Worm (Caenorhabditis elegans) whole organism, young adult: ENCODE measurements around the gene F47B8.4.
A peak's percentile ranks its signal among the peaks of the same experiment; 100 is the strongest.

Experiments used
- B0019.2 ChIP-seq: fragments of 200-800 bp; sonication (Bioruptor generic); conservative IDR thresholded peaks from 2 replicates; pipeline ENCODE4 v1.3.6; 2022; ENCODE audit warnings: missing genetic modification reagents, missing genetic modification characterization, missing compliant biosample characterization
- B0261.1 ChIP-seq: sonication (generic microtip); optimal IDR thresholded peaks from 2 replicates; lab custom pipeline; 2016; ENCODE audit warnings: mild to moderate bottlenecking, missing genetic modification characterization, moderate library complexity, missing compliant biosample characterization
- C06A6.2 ChIP-seq: fragments of 200-800 bp; sonication (Bioruptor generic); conservative IDR thresholded peaks from 2 replicates; pipeline ENCODE4 v1.3.6; 2022; ENCODE audit warnings: missing genetic modification characterization, missing compliant biosample characterization
- C17E4.6 ChIP-seq: fragments of 200-800 bp; sonication (Bioruptor generic); IDR thresholded peaks from 2 replicates; pipeline ENCODE4 v1.3.6; 2022; ENCODE audit warnings: missing genetic modification reagents, missing genetic modification characterization, missing compliant biosample characterization
- F23B12.7 ChIP-seq: sonication (generic microtip); optimal IDR thresholded peaks from 2 replicates; lab custom pipeline; 2017; ENCODE audit warnings: missing genetic modification characterization, mild to moderate bottlenecking, missing compliant biosample characterization, antibody characterized with exemption, moderate library complexity; ENCODE audit not compliant: insufficient read depth
- F39B2.1 ChIP-seq: fragments of 200-800 bp; sonication (Bioruptor generic); IDR thresholded peaks from 2 replicates; pipeline ENCODE4 v1.3.6; 2022; ENCODE audit warnings: missing genetic modification reagents, missing genetic modification characterization, missing compliant biosample characterization
- F55B11.4 ChIP-seq: sonication (generic microtip); optimal IDR thresholded peaks from 2 replicates; lab custom pipeline; 2016; ENCODE audit warnings: missing compliant biosample characterization, missing genetic modification characterization, borderline replicate concordance; ENCODE audit not compliant: insufficient read depth
- F57C9.4 ChIP-seq: sonication (generic microtip); optimal IDR thresholded peaks from 2 replicates; lab custom pipeline; 2017; ENCODE audit warnings: mild to moderate bottlenecking, missing genetic modification characterization, missing compliant biosample characterization
- T26A5.8 ChIP-seq: sonication (generic microtip); optimal IDR thresholded peaks from 2 replicates; lab custom pipeline; 2016; ENCODE audit warnings: missing genetic modification characterization, missing compliant biosample characterization
- Y53F4B.3 ChIP-seq: fragments of 200-800 bp; sonication (Bioruptor generic); IDR thresholded peaks from 2 replicates; pipeline ENCODE4 v1.3.6; 2022; ENCODE audit warnings: missing genetic modification reagents, missing genetic modification characterization, missing compliant biosample characterization
- Y56A3A.18 ChIP-seq: fragments of 200-800 bp; sonication (Bioruptor generic); IDR thresholded peaks from 2 replicates; pipeline ENCODE4 v1.3.6; 2022; ENCODE audit warnings: missing genetic modification reagents, missing genetic modification characterization, missing compliant biosample characterization
- aptf-3 ChIP-seq: fragments of 200-800 bp; sonication (Bioruptor generic); IDR thresholded peaks from 2 replicates; pipeline ENCODE4 v1.3.6; 2022; ENCODE audit warnings: missing genetic modification characterization, missing compliant biosample characterization
- atf-7 ChIP-seq: sonication (generic microtip); optimal IDR thresholded peaks from 2 replicates; lab custom pipeline; 2017; ENCODE audit warnings: mild to moderate bottlenecking, missing genetic modification characterization, missing compliant biosample characterization
- athp-1 ChIP-seq: sonication (generic microtip); optimal IDR thresholded peaks from 2 replicates; lab custom pipeline; 2017; ENCODE audit warnings: mild to moderate bottlenecking, missing genetic modification characterization, missing compliant biosample characterization
- attf-3 ChIP-seq: fragments of 200-800 bp; sonication (Bioruptor generic); conservative IDR thresholded peaks from 2 replicates; pipeline ENCODE4 v1.3.6; 2022; ENCODE audit warnings: missing genetic modification reagents, missing genetic modification characterization, missing compliant biosample characterization
- attf-5 ChIP-seq: fragments of 200-800 bp; sonication (Bioruptor generic); optimal IDR thresholded peaks from 2 replicates; lab custom pipeline; 2018; ENCODE audit warnings: mild to moderate bottlenecking, missing genetic modification characterization, missing compliant biosample characterization
- attf-6 ChIP-seq: fragments of 200-800 bp; sonication (Bioruptor generic); IDR thresholded peaks from 2 replicates; pipeline ENCODE4 v1.3.6; 2022; ENCODE audit warnings: missing genetic modification reagents, missing genetic modification characterization, missing compliant biosample characterization
- bed-2 ChIP-seq: fragments of 200-800 bp; sonication (Bioruptor generic); IDR thresholded peaks from 2 replicates; pipeline ENCODE4 v1.3.6; 2022; ENCODE audit warnings: missing genetic modification reagents, missing genetic modification characterization, missing compliant biosample characterization
- ceh-79 ChIP-seq: sonication (generic microtip); optimal IDR thresholded peaks from 2 replicates; lab custom pipeline; 2017; ENCODE audit warnings: mild to moderate bottlenecking, missing genetic modification characterization, missing compliant biosample characterization
- chd-7 ChIP-seq: sonication (generic microtip); optimal IDR thresholded peaks from 2 replicates; lab custom pipeline; 2016; ENCODE audit warnings: mild to moderate bottlenecking, missing genetic modification characterization, moderate library complexity, missing compliant biosample characterization
- dpff-1 ChIP-seq: sonication (generic microtip); optimal IDR thresholded peaks from 2 replicates; lab custom pipeline; 2017; ENCODE audit warnings: mild to moderate bottlenecking, missing genetic modification characterization, missing compliant biosample characterization
- dpl-1 ChIP-seq: fragments of 150-350 bp; optimal IDR thresholded peaks from 2 replicates; lab custom pipeline; 2014; ENCODE audit warnings: missing biosample characterization, missing genetic modification reagents, missing genetic modification characterization
- efl-1 ChIP-seq: fragments of 150-350 bp; optimal IDR thresholded peaks from 2 replicates; lab custom pipeline; 2014; ENCODE audit warnings: missing biosample characterization, missing genetic modification reagents, missing genetic modification characterization
- ekl-4 ChIP-seq: fragments of 200-800 bp; sonication (Bioruptor generic); IDR thresholded peaks from 2 replicates; pipeline ENCODE4 v1.3.6; 2022; ENCODE audit warnings: missing genetic modification reagents, missing genetic modification characterization, missing compliant biosample characterization
- him-1 ChIP-seq: sonication (generic microtip); optimal IDR thresholded peaks from 2 replicates; lab custom pipeline; 2016; ENCODE audit warnings: missing genotype, missing genetic modification reagents, missing genetic modification characterization, missing compliant biosample characterization
- hlh-26 ChIP-seq: fragments of 200-800 bp; sonication (Bioruptor generic); conservative IDR thresholded peaks from 2 replicates; pipeline ENCODE4 v1.3.6; 2022; ENCODE audit warnings: missing genetic modification reagents, missing genetic modification characterization, missing compliant biosample characterization
- hrde-1 ChIP-seq: sonication (generic microtip); optimal IDR thresholded peaks from 2 replicates; lab custom pipeline; 2016; ENCODE audit warnings: missing genetic modification characterization, mild to moderate bottlenecking, missing compliant biosample characterization, moderate library complexity, missing genotype, missing genetic modification reagents, borderline replicate concordance
- let-526 ChIP-seq: fragments of 200-800 bp; sonication (Bioruptor generic); IDR thresholded peaks from 2 replicates; pipeline ENCODE4 v1.3.6; 2022; ENCODE audit warnings: missing genetic modification reagents, missing genetic modification characterization, missing compliant biosample characterization
- lin-26 ChIP-seq: fragments of 200-800 bp; sonication (Bioruptor generic); IDR thresholded peaks from 2 replicates; pipeline ENCODE4 v1.3.6; 2022; ENCODE audit warnings: missing genetic modification reagents, missing genetic modification characterization, missing compliant biosample characterization
- lin-40 ChIP-seq: sonication (generic microtip); optimal IDR thresholded peaks from 2 replicates; lab custom pipeline; 2016; ENCODE audit warnings: missing genetic modification characterization, mild to moderate bottlenecking, missing compliant biosample characterization, missing genotype, missing genetic modification reagents
- lin-54 ChIP-seq: fragments of 200-800 bp; sonication (Bioruptor generic); optimal IDR thresholded peaks from 2 replicates; lab custom pipeline; 2018; ENCODE audit warnings: mild to moderate bottlenecking, missing genetic modification characterization, missing compliant biosample characterization
- madf-3 ChIP-seq: fragments of 200-800 bp; sonication (Bioruptor generic); IDR thresholded peaks from 2 replicates; pipeline ENCODE4 v1.3.6; 2022; ENCODE audit warnings: missing genetic modification reagents, missing genetic modification characterization, missing compliant biosample characterization
- madf-6 ChIP-seq: fragments of 200-800 bp; sonication (Bioruptor generic); IDR thresholded peaks from 2 replicates; pipeline ENCODE4 v1.3.6; 2022; ENCODE audit warnings: missing genetic modification reagents, missing genetic modification characterization, missing compliant biosample characterization
- madf-8 ChIP-seq: fragments of 200-800 bp; sonication (Bioruptor generic); conservative IDR thresholded peaks from 2 replicates; pipeline ENCODE4 v1.3.6; 2022; ENCODE audit warnings: missing genetic modification reagents, missing genetic modification characterization, missing compliant biosample characterization
- mcd-1 ChIP-seq: fragments of 200-800 bp; sonication (Bioruptor generic); IDR thresholded peaks from 2 replicates; pipeline ENCODE4 v1.3.6; 2022; ENCODE audit warnings: missing genetic modification reagents, missing genetic modification characterization, missing compliant biosample characterization
- mel-28 ChIP-seq: sonication (generic microtip); optimal IDR thresholded peaks from 2 replicates; lab custom pipeline; 2016; ENCODE audit warnings: borderline replicate concordance, mild to moderate bottlenecking, missing genetic modification characterization, missing compliant biosample characterization
- nfya-2 ChIP-seq: fragments of 200-800 bp; sonication (Bioruptor generic); IDR thresholded peaks from 2 replicates; pipeline ENCODE4 v1.3.6; 2022; ENCODE audit warnings: missing genetic modification reagents, missing genetic modification characterization, missing compliant biosample characterization
- nhr-120 ChIP-seq: fragments of 200-800 bp; sonication (Bioruptor generic); IDR thresholded peaks from 2 replicates; pipeline ENCODE4 v1.3.6; 2022; ENCODE audit warnings: missing genetic modification characterization, missing compliant biosample characterization
- nhr-80 ChIP-seq: sonication (generic microtip); optimal IDR thresholded peaks from 2 replicates; lab custom pipeline; 2016; ENCODE audit warnings: missing genetic modification characterization, missing compliant biosample characterization
- nhr-90 ChIP-seq: sonication (generic microtip); optimal IDR thresholded peaks from 2 replicates; lab custom pipeline; 2016; ENCODE audit warnings: missing genotype, mild to moderate bottlenecking, missing genetic modification characterization, missing compliant biosample characterization
- pbrm-1 ChIP-seq: fragments of 200-800 bp; sonication (Bioruptor generic); IDR thresholded peaks from 2 replicates; pipeline ENCODE4 v1.3.6; 2022; ENCODE audit warnings: missing genetic modification reagents, missing genetic modification characterization, missing compliant biosample characterization
- sea-2 ChIP-seq: fragments of 200-800 bp; sonication (Bioruptor generic); IDR thresholded peaks from 2 replicates; pipeline ENCODE4 v1.3.6; 2022; ENCODE audit warnings: missing genetic modification characterization, missing compliant biosample characterization
- tbp1 ChIP-seq: fragments of 200-800 bp; sonication (Bioruptor generic); optimal IDR thresholded peaks from 2 replicates; lab custom pipeline; 2018; ENCODE audit warnings: mild to moderate bottlenecking, missing genetic modification characterization, missing compliant biosample characterization
- unc-62 ChIP-seq: fragments of 150-350 bp; optimal IDR thresholded peaks from 2 replicates; lab custom pipeline; 2014; ENCODE audit warnings: missing biosample characterization, missing genetic modification reagents, missing genetic modification characterization
- ztf-18 ChIP-seq: sonication (generic microtip); optimal IDR thresholded peaks from 2 replicates; lab custom pipeline; 2016; ENCODE audit warnings: missing genotype, mild to moderate bottlenecking, missing genetic modification characterization, missing compliant biosample characterization
- ztf-25 ChIP-seq: fragments of 200-800 bp; sonication (Bioruptor generic); IDR thresholded peaks from 2 replicates; pipeline ENCODE4 v1.3.6; 2022; ENCODE audit warnings: missing genetic modification reagents, missing genetic modification characterization, missing compliant biosample characterization
- ztf-26 ChIP-seq: sonication (generic microtip); optimal IDR thresholded peaks from 2 replicates; lab custom pipeline; 2017; ENCODE audit warnings: missing genetic modification characterization, missing compliant biosample characterization

Gene F47B8.4

DNA sequence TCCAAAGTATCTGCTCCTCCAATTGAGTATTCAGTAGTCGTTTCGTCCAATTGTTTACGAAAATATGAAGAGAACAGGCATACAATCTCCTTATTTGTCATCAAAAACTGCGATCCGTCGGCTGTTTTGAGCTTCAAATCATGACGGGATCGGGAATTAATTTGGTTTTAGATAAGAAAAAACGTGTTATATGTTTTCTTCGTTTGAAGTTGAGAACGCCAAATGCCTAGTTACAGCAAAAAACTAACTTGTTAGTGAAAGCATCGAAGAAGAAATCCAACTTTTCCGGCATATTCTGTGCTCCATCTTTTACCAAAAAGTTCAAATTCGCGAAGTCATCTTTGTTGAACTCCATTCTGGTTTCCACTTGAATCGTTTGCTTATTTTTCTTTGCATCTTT, 35.1 kb downstream of the F47B8.4 start, which contains the start of gene F14D7.1:
Gene F14D7.1, minus strand, starts transcription at position 101 of the 400 bp plus-strand sequence.
- TF ChIP-seq unc-62 (GFP tag; lab: Kevin White, UChicago) (no peak), ceh-79 (tag; lab: Kevin White, UChicago) (no peak), F55B11.4 (tag; lab: Kevin White, UChicago) (no peak), Y56A3A.18 (GFP tag; lab: Robert Waterston, UW) (no peak), nhr-80 (tag; lab: Kevin White, UChicago) (no peak), F39B2.1 (no peak), T26A5.8 (tag; lab: Kevin White, UChicago) (no peak), tbp1 (no peak), nhr-120 (no peak), let-526 (GFP tag; lab: Robert Waterston, UW) (no peak), B0261.1 (tag; lab: Kevin White, UChicago) (no peak), chd-7 (tag; lab: Kevin White, UChicago) (no peak), nfya-2 (GFP tag; lab: Robert Waterston, UW) (no peak), ztf-25 (no peak), lin-26 (GFP tag; lab: Robert Waterston, UW) (no peak), mel-28 (tag; lab: Kevin White, UChicago) (no peak), F57C9.4 (tag; lab: Kevin White, UChicago) (no peak), ztf-26 (tag; lab: Kevin White, UChicago) (no peak), sea-2 (no peak), lin-40 (tag; lab: Kevin White, UChicago) (no peak)

ce11 chrV:14285803-14286202, 38.7 kb downstream of the F47B8.4 start, which contains the start of gene F40G12.11:
TSS of gene F40G12.11 (plus strand) at chrV:14286171.
- no peak for TF ChIP-seq F23B12.7 (tag; lab: Kevin White, UChicago)
- TF ChIP-seq B0019.2 (GFP tag; lab: Robert Waterston, UW): no peak
- TF ChIP-seq madf-3: no peak
- no peak for TF ChIP-seq dpff-1 (tag; lab: Kevin White, UChicago)
- no peak for TF ChIP-seq C17E4.6 (GFP tag; lab: Robert Waterston, UW)
- no peak for TF ChIP-seq chd-7 (tag; lab: Kevin White, UChicago)
- TF ChIP-seq hrde-1 (tag; lab: Kevin White, UChicago): no peak
- TF ChIP-seq atf-7 (tag; lab: Kevin White, UChicago): no peak
- no peak for TF ChIP-seq ztf-18 (tag; lab: Kevin White, UChicago)
- no peak for TF ChIP-seq attf-5 (GFP tag; lab: Kevin White, UChicago)
- no peak for TF ChIP-seq F57C9.4 (tag; lab: Kevin White, UChicago)
- no peak for TF ChIP-seq attf-6 (GFP tag; lab: Robert Waterston, UW)
- 0 out of 2 replicates have a peak, but pooled peaks have one; percentile 18 for TF ChIP-seq madf-8 (GFP tag; lab: Robert Waterston, UW)
- TF ChIP-seq ekl-4 (GFP tag; lab: Robert Waterston, UW): no peak
- no peak for TF ChIP-seq lin-54 (GFP tag; lab: Kevin White, UChicago)
- no peak for TF ChIP-seq him-1 (tag; lab: Kevin White, UChicago)
- no peak for TF ChIP-seq attf-3 (GFP tag; lab: Robert Waterston, UW)
- no peak for TF ChIP-seq let-526 (GFP tag; lab: Robert Waterston, UW)
- TF ChIP-seq C06A6.2 (GFP tag; lab: Robert Waterston, UW): no peak
- no peak for TF ChIP-seq bed-2
- peak; percentile 78 for TF ChIP-seq efl-1 (GFP tag; lab: Kevin White, UChicago)
- peak; percentile 52; the same call in 1 of the 2 replicates for TF ChIP-seq madf-6 (GFP tag; lab: Robert Waterston, UW)
- no peak for TF ChIP-seq mcd-1 (GFP tag; lab: Robert Waterston, UW)
- TF ChIP-seq pbrm-1: no peak
- no peak for TF ChIP-seq Y53F4B.3 (GFP tag; lab: Robert Waterston, UW)
- no peak for TF ChIP-seq tbp1
- TF ChIP-seq aptf-3 (GFP tag; lab: Robert Waterston, UW): no peak
- TF ChIP-seq hlh-26 (GFP tag; lab: Robert Waterston, UW): no peak
- TF ChIP-seq dpl-1: peak; percentile 34
- no peak for TF ChIP-seq athp-1 (tag; lab: Kevin White, UChicago)
- TF ChIP-seq nhr-120: no peak
- TF ChIP-seq nhr-90: no peak
